Worm (Caenorhabditis elegans) whole organism, midembryonic: ENCODE data around the gene F54B8.1.

Experiments used
- T22C8.4 ChIP-seq: fragments of 200-800 bp; sonication (Bioruptor generic); IDR thresholded peaks from 2 replicates; pipeline ENCODE4 v1.3.6; 2022; ENCODE audit warnings: missing genetic modification characterization, missing compliant biosample characterization
- cog-1 ChIP-seq: sonication (generic microtip); optimal IDR thresholded peaks from 2 replicates; lab custom pipeline; 2016; ENCODE audit warnings: missing genetic modification characterization, missing compliant biosample characterization
- flt-1 ChIP-seq: fragments of 200-800 bp; sonication (Bioruptor generic); IDR thresholded peaks from 2 replicates; pipeline ENCODE4 v1.3.6; 2022; ENCODE audit warnings: missing genetic modification characterization, missing compliant biosample characterization
- klf-2 ChIP-seq: fragments of 200-800 bp; sonication (Bioruptor generic); conservative IDR thresholded peaks from 2 replicates; pipeline ENCODE4 v1.3.6; 2022; ENCODE audit warnings: missing genetic modification reagents, missing genetic modification characterization, missing compliant biosample characterization
- med-1 ChIP-seq: sonication (generic microtip); optimal IDR thresholded peaks from 2 replicates; lab custom pipeline; 2017; ENCODE audit warnings: missing genetic modification characterization, mild to moderate bottlenecking, missing compliant biosample characterization, antibody characterized with exemption, missing genetic modification reagents; ENCODE audit not compliant: insufficient read depth
- ref-1 ChIP-seq: fragments of 200-800 bp; sonication (Bioruptor generic); conservative IDR thresholded peaks from 2 replicates; pipeline ENCODE4 v1.3.6; 2022; ENCODE audit warnings: missing genetic modification reagents, missing genetic modification characterization, missing compliant biosample characterization
- tab-1 ChIP-seq: fragments of 200-800 bp; sonication (Bioruptor generic); IDR thresholded peaks from 2 replicates; pipeline ENCODE4 v1.3.6; 2022; ENCODE audit warnings: missing genetic modification characterization, missing compliant biosample characterization
- ztf-23 ChIP-seq: fragments of 200-800 bp; sonication (Bioruptor generic); IDR thresholded peaks from 2 replicates; pipeline ENCODE4 v1.3.6; 2022; ENCODE audit warnings: missing genetic modification reagents, missing genetic modification characterization, missing compliant biosample characterization
- ztf-29 ChIP-seq: fragments of 200-800 bp; sonication (Bioruptor generic); IDR thresholded peaks from 2 replicates; pipeline ENCODE4 v1.3.6; 2022; ENCODE audit warnings: missing genetic modification reagents, missing genetic modification characterization, missing compliant biosample characterization

- TF ChIP-seq flt-1 (GFP tag; lab: Robert Waterston, UW), result no peak
- TF ChIP-seq ztf-23 (GFP tag; lab: Robert Waterston, UW), result no peak
- TF ChIP-seq klf-2 (GFP tag; lab: Robert Waterston, UW), result no peak
- no peak for TF ChIP-seq med-1 (GFP tag; lab: Kevin White, UChicago)
- no peak for TF ChIP-seq T22C8.4 (GFP tag; lab: Robert Waterston, UW)
- no peak for TF ChIP-seq ztf-29
- TF ChIP-seq cog-1 (tag; lab: Kevin White, UChicago), result no peak
- TF ChIP-seq tab-1 (GFP tag; lab: Robert Waterston, UW), result no peak
- no peak for TF ChIP-seq ref-1 (GFP tag; lab: Robert Waterston, UW)
Observed at ce11 chrV:15858292-15858691, 47.7 kb downstream of the F54B8.1 start, which contains the start of gene srh-148.
